Worm (Caenorhabditis elegans) whole organism, mixed stage, embryonic: ENCODE measurements around the gene fbxc-58.

Experiments used
- cnd-1 ChIP-seq: fragments of 200-800 bp; sonication (Bioruptor generic); optimal IDR thresholded peaks from 2 replicates; lab custom pipeline; 2018; ENCODE audit warnings: mild to moderate bottlenecking, missing genetic modification characterization, missing compliant biosample characterization
- snpc-4 ChIP-seq: fragments of 150-350 bp; optimal IDR thresholded peaks from 2 replicates; lab custom pipeline; 2014; ENCODE audit warnings: missing biosample characterization, missing genetic modification characterization

DNA sequence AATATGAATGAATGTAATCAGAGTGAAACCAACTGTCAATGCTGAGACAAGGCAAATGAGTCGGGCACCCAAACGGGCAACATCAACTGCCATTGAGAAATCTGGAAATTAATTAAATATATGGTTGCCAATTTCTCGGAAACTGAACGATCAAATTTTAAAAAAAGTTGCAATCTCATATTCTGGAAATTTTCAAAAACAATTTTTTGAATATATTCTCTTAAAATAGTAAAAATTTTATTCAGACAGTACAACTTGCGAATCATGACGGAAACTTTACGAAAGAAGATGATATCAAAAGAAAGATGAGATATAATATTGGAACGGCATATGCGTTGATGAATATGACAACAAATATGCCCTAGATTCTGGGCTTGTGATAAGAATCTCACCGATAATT lies 24.8 kb downstream of the fbxc-58 start, which contains the start of gene col-121:
- TF ChIP-seq snpc-4 (no peak), cnd-1 (tag; lab: Kevin White, UChicago) (no peak)
